Fruit fly (Drosophila melanogaster) whole organism, embryonic: Measurements from ENCODE around the gene CG14043.
A peak's percentile ranks its signal among the peaks of the same experiment; 100 is the strongest.

Experiments used
- ATbp ChIP-seq: fragments of 200-800 bp; sonication (Bioruptor generic); optimal IDR thresholded peaks from 2 replicates; lab custom pipeline; 2017; ENCODE audit warnings: missing biosample characterization, mild to moderate bottlenecking, missing genetic modification characterization, missing genetic modification reagents
- Adf1 ChIP-seq: fragments of 200-800 bp; sonication (Bioruptor generic); IDR thresholded peaks from 2 replicates; pipeline ENCODE4 v1.3.6; 2022; ENCODE audit warnings: missing biosample characterization, missing genetic modification characterization
- B-H1 ChIP-seq: fragments of 200-800 bp; sonication (Bioruptor generic); IDR thresholded peaks from 3 replicates; pipeline ENCODE4 v1.3.6; 2022; ENCODE audit warnings: missing biosample characterization, missing genetic modification characterization
- Bgb ChIP-seq: fragments of 200-800 bp; sonication (Bioruptor generic); IDR thresholded peaks from 2 replicates; pipeline ENCODE4 v1.3.6; 2022; ENCODE audit warnings: missing biosample characterization, missing genetic modification characterization; ENCODE audit not compliant: partially characterized antibody
- BtbVII ChIP-seq: fragments of 200-800 bp; sonication (Bioruptor generic); optimal IDR thresholded peaks from 3 replicates; lab custom pipeline; 2017; ENCODE audit warnings: missing biosample characterization, mild to moderate bottlenecking, missing genetic modification characterization
- CG10366 ChIP-seq: fragments of 200-800 bp; sonication (Bioruptor generic); IDR thresholded peaks from 2 replicates; pipeline ENCODE4 v1.3.6; 2022; ENCODE audit warnings: missing biosample characterization, missing genetic modification characterization
- CG13296 ChIP-seq: fragments of 200-800 bp; sonication (Bioruptor generic); optimal IDR thresholded peaks from 3 replicates; lab custom pipeline; 2018; ENCODE audit warnings: missing biosample characterization, mild to moderate bottlenecking, missing genetic modification characterization
- CG13424 ChIP-seq: fragments of 200-800 bp; sonication (Bioruptor generic); optimal IDR thresholded peaks from 2 replicates; lab custom pipeline; 2019; ENCODE audit warnings: missing biosample characterization, mild to moderate bottlenecking, missing genetic modification characterization, moderate library complexity
- CG14441 ChIP-seq: fragments of 200-800 bp; sonication (Bioruptor generic); IDR thresholded peaks from 2 replicates; pipeline ENCODE4 v1.3.6; 2022; ENCODE audit warnings: missing biosample characterization, missing genetic modification characterization
- CG17385 ChIP-seq: fragments of 200-800 bp; sonication (Bioruptor generic); optimal IDR thresholded peaks from 3 replicates; lab custom pipeline; 2018; ENCODE audit warnings: missing biosample characterization, mild to moderate bottlenecking, missing genetic modification characterization
- CG17802 ChIP-seq: fragments of 200-800 bp; sonication (Bioruptor generic); optimal IDR thresholded peaks from 2 replicates; lab custom pipeline; 2018; ENCODE audit warnings: missing biosample characterization, mild to moderate bottlenecking, missing genetic modification characterization, moderate library complexity
- CG17829 ChIP-seq: fragments of 200-800 bp; optimal IDR thresholded peaks from 2 replicates; lab custom pipeline; 2019; ENCODE audit warnings: missing biosample characterization, mild to moderate bottlenecking, missing genetic modification characterization, moderate library complexity
- CG2678 ChIP-seq: fragments of 200-800 bp; sonication (Bioruptor generic); optimal IDR thresholded peaks from 3 replicates; lab custom pipeline; 2019; ENCODE audit warnings: missing biosample characterization, mild to moderate bottlenecking, missing genetic modification characterization, moderate library complexity
- CG2889 ChIP-seq: fragments of 200-800 bp; sonication (Bioruptor generic); IDR thresholded peaks from 3 replicates; pipeline ENCODE4 v1.3.6; 2022; ENCODE audit warnings: missing biosample characterization, missing genetic modification characterization
- CG4328 ChIP-seq: fragments of 200-800 bp; sonication (Bioruptor generic); optimal IDR thresholded peaks from 3 replicates; lab custom pipeline; 2017; ENCODE audit warnings: missing biosample characterization, missing genetic modification reagents, missing genetic modification characterization
- CG4404 ChIP-seq: fragments of 200-800 bp; sonication (Bioruptor generic); IDR thresholded peaks from 2 replicates; pipeline ENCODE4 v1.3.6; 2022; ENCODE audit warnings: missing biosample characterization, missing genetic modification characterization
- CG5953 ChIP-seq: fragments of 200-800 bp; sonication (Bioruptor generic); IDR thresholded peaks from 2 replicates; pipeline ENCODE4 v1.3.6; 2022; ENCODE audit warnings: missing biosample characterization, missing genetic modification characterization
- CG8478 ChIP-seq: fragments of >200 bp; optimal IDR thresholded peaks from 2 replicates; lab custom pipeline; 2018
- CHES-1-like ChIP-seq: fragments of 200-800 bp; sonication (Bioruptor generic); optimal IDR thresholded peaks from 2 replicates; lab custom pipeline; 2016; ENCODE audit warnings: missing biosample characterization, missing genetic modification characterization
- Dbx ChIP-seq: fragments of 200-800 bp; sonication (Bioruptor generic); IDR thresholded peaks from 3 replicates; pipeline ENCODE4 v1.3.6; 2022; ENCODE audit warnings: missing biosample characterization, missing genetic modification characterization
- Deaf1 ChIP-seq: fragments of 200-800 bp; optimal IDR thresholded peaks from 3 replicates; lab custom pipeline; 2019; ENCODE audit warnings: missing biosample characterization, mild to moderate bottlenecking, missing genetic modification characterization, moderate library complexity
- Doc2 ChIP-seq: fragments of 200-800 bp; sonication (Bioruptor generic); IDR thresholded peaks from 2 replicates; pipeline ENCODE4 v1.3.6; 2022; ENCODE audit warnings: missing biosample characterization, missing genetic modification characterization
- Ets97D ChIP-seq: fragments of 200-800 bp; sonication (Bioruptor generic); optimal IDR thresholded peaks from 3 replicates; lab custom pipeline; 2016; ENCODE audit warnings: missing biosample characterization, missing genetic modification characterization
- Gsc ChIP-seq: fragments of 200-800 bp; sonication (Bioruptor generic); IDR thresholded peaks from 2 replicates; pipeline ENCODE4 v1.3.6; 2022; ENCODE audit warnings: missing biosample characterization, missing genetic modification characterization
- HLH3B ChIP-seq: fragments of 200-800 bp; sonication (Bioruptor generic); IDR thresholded peaks from 2 replicates; pipeline ENCODE4 v1.3.6; 2022; ENCODE audit warnings: missing biosample characterization, missing genetic modification characterization
- HmgD ChIP-seq: fragments of 200-800 bp; sonication (Bioruptor generic); optimal IDR thresholded peaks from 3 replicates; lab custom pipeline; 2016; ENCODE audit warnings: missing biosample characterization, missing genetic modification characterization
- Nf-YC ChIP-seq: fragments of 200-800 bp; optimal IDR thresholded peaks from 3 replicates; lab custom pipeline; 2019; ENCODE audit warnings: missing biosample characterization, mild to moderate bottlenecking, missing genetic modification characterization, moderate library complexity
- Sox102F ChIP-seq: fragments of 200-800 bp; sonication (Bioruptor generic); optimal IDR thresholded peaks from 2 replicates; lab custom pipeline; 2018; ENCODE audit warnings: missing biosample characterization, mild to moderate bottlenecking, missing genetic modification characterization, moderate library complexity
- Trl ChIP-seq, 3 experiments: fragments of >200 bp in 2 of 3; fragments of 200-800 bp in 1 of 3; sonication (Bioruptor generic) in 1 of 3; optimal IDR thresholded peaks; 2 replicates in 1 of 3; 3 replicates in 2 of 3; lab custom pipeline; 2016 to 2017; ENCODE audit warnings: missing biosample characterization in 1 of 3, missing genetic modification characterization in 1 of 3
- ash1 ChIP-seq: fragments of 200-800 bp; sonication (Bioruptor generic); optimal IDR thresholded peaks from 2 replicates; lab custom pipeline; 2018; ENCODE audit warnings: missing biosample characterization, mild to moderate bottlenecking, missing genetic modification characterization
- bowl ChIP-seq: fragments of 200-800 bp; sonication (Bioruptor generic); IDR thresholded peaks from 2 replicates; pipeline ENCODE4 v1.3.6; 2022; ENCODE audit warnings: missing biosample characterization, missing genetic modification characterization
- chif ChIP-seq, 2 experiments: fragments of 200-800 bp; sonication (Bioruptor generic); optimal IDR thresholded peaks; 3 replicates each; lab custom pipeline; 2016; ENCODE audit warnings: missing biosample characterization in 2 of 2, missing genetic modification characterization in 2 of 2
- cwo ChIP-seq: fragments of 200-800 bp; sonication (Bioruptor generic); optimal IDR thresholded peaks from 3 replicates; lab custom pipeline; 2017; ENCODE audit warnings: missing biosample characterization, missing genetic modification characterization, mild to moderate bottlenecking, moderate library complexity, missing genetic modification reagents
- dmrt11E ChIP-seq: fragments of 200-800 bp; sonication (Bioruptor generic); optimal IDR thresholded peaks from 3 replicates; lab custom pipeline; 2018; ENCODE audit warnings: missing biosample characterization, mild to moderate bottlenecking, missing genetic modification characterization, moderate library complexity
- dpn ChIP-seq, 2 experiments: fragments of 200-800 bp; sonication (Bioruptor generic); optimal IDR thresholded peaks; 3 replicates each; lab custom pipeline; 2016; ENCODE audit warnings: missing biosample characterization in 2 of 2, missing genetic modification characterization in 2 of 2
- fd102C ChIP-seq: fragments of 200-800 bp; sonication (Bioruptor generic); optimal IDR thresholded peaks from 2 replicates; lab custom pipeline; 2018; ENCODE audit warnings: missing biosample characterization, mild to moderate bottlenecking, missing genetic modification characterization, moderate library complexity
- gro ChIP-seq: fragments of 200-800 bp; sonication (Bioruptor generic); optimal IDR thresholded peaks from 2 replicates; lab custom pipeline; 2016; ENCODE audit warnings: missing biosample characterization, missing genetic modification characterization
- her ChIP-seq: fragments of 200-800 bp; sonication (Bioruptor generic); optimal IDR thresholded peaks from 2 replicates; lab custom pipeline; 2016; ENCODE audit warnings: missing biosample characterization, missing genetic modification characterization
- hth ChIP-seq: fragments of >200 bp; optimal IDR thresholded peaks from 2 replicates; lab custom pipeline; 2017; ENCODE audit warnings: inconsistent platforms
- ind ChIP-seq: fragments of 200-800 bp; sonication (Bioruptor generic); optimal IDR thresholded peaks from 3 replicates; lab custom pipeline; 2016; ENCODE audit warnings: missing biosample characterization, missing genetic modification characterization
- lab ChIP-seq: fragments of 200-800 bp; sonication (Bioruptor generic); optimal IDR thresholded peaks from 3 replicates; lab custom pipeline; 2017; ENCODE audit warnings: missing biosample characterization, missing genetic modification characterization, mild to moderate bottlenecking, moderate library complexity, missing genetic modification reagents
- mirr ChIP-seq: fragments of 200-800 bp; sonication (Bioruptor generic); optimal IDR thresholded peaks from 3 replicates; lab custom pipeline; 2018; ENCODE audit warnings: missing biosample characterization, mild to moderate bottlenecking, missing genetic modification characterization
- nau ChIP-seq: fragments of 200-800 bp; sonication (Bioruptor generic); optimal IDR thresholded peaks from 3 replicates; lab custom pipeline; 2017; ENCODE audit warnings: missing biosample characterization, mild to moderate bottlenecking, missing genetic modification characterization, missing genetic modification reagents
- otp ChIP-seq: fragments of 200-800 bp; sonication (Bioruptor generic); IDR thresholded peaks from 3 replicates; pipeline ENCODE4, ENCODE4 v1.3.6; 2022; ENCODE audit warnings: missing biosample characterization, missing genetic modification characterization
- pho ChIP-seq: fragments of 200-800 bp; sonication (Bioruptor generic); optimal IDR thresholded peaks from 2 replicates; lab custom pipeline; 2016; ENCODE audit warnings: missing biosample characterization, missing genetic modification characterization
- psq ChIP-seq: fragments of 200-800 bp; sonication (Bioruptor generic); optimal IDR thresholded peaks from 2 replicates; lab custom pipeline; 2017; ENCODE audit warnings: missing biosample characterization, missing genetic modification characterization
- stc ChIP-seq: fragments of 200-800 bp; sonication (Bioruptor generic); IDR thresholded peaks from 2 replicates; pipeline ENCODE4 v1.3.6; 2022; ENCODE audit warnings: missing biosample characterization, missing genetic modification characterization
- ttk ChIP-seq: fragments of 200-800 bp; sonication (Bioruptor generic); IDR thresholded peaks from 2 replicates; pipeline ENCODE4 v2.1.2; 2022; ENCODE audit warnings: missing biosample characterization, missing genetic modification characterization
- twi ChIP-seq: fragments of 200-800 bp; optimal IDR thresholded peaks from 2 replicates; lab custom pipeline; 2019; ENCODE audit warnings: missing biosample characterization, mild to moderate bottlenecking, missing genetic modification characterization, moderate library complexity
- wdn ChIP-seq: fragments of 200-800 bp; sonication (Bioruptor generic); IDR thresholded peaks from 2 replicates; pipeline ENCODE4 v1.3.6; 2022; ENCODE audit warnings: missing biosample characterization, missing genetic modification characterization

The CG14043 gene

dm6 chr2L:5000919-5001581 lies 29.5 kb downstream of the CG14043 start (continued):
- peak; percentile 39 for TF ChIP-seq B-H1 (GFP tag; lab: Robert Waterston, UW)
- TF ChIP-seq ttk (GFP tag; lab: Robert Waterston, UW): no peak; the same call in 1 of the 2 replicates
- peak; percentile 34 for TF ChIP-seq CG10366 (GFP tag; lab: Robert Waterston, UW)
- peak; percentile 20 for TF ChIP-seq Nf-YC (tag; lab: Kevin White, UChicago)
- no peak for TF ChIP-seq CG2678 (tag; lab: Kevin White, UChicago)
- no peak for TF ChIP-seq hth (lab: Kevin White, UChicago)
- TF ChIP-seq Ets97D: no peak
- no peak for TF ChIP-seq psq (GFP tag; lab: Kevin White, UChicago)
- TF ChIP-seq Bgb (GFP tag; lab: Robert Waterston, UW): peak; percentile 69
- TF ChIP-seq HLH3B (GFP tag; lab: Robert Waterston, UW): no peak
- TF ChIP-seq nau: no peak
- no peak for TF ChIP-seq cwo (GFP tag; lab: Kevin White, UChicago)
- no peak for TF ChIP-seq fd102C
- TF ChIP-seq Dbx (GFP tag; lab: Robert Waterston, UW): no peak
- no peak for TF ChIP-seq CG13424
- TF ChIP-seq otp (GFP tag; lab: Robert Waterston, UW): peak; percentile 65; the same call in 2 of the 3 replicates
- TF ChIP-seq CG14441: peak; percentile 65
- peak; percentile 52; the same call in 1 of the 2 replicates for TF ChIP-seq CG5953
- TF ChIP-seq CG17829 (tag; lab: Kevin White, UChicago): no peak
- TF ChIP-seq CG4328 (GFP tag; lab: Kevin White, UChicago): no peak
- no peak for TF ChIP-seq Deaf1 (tag; lab: Kevin White, UChicago)
- TF ChIP-seq Doc2 (GFP tag; lab: Robert Waterston, UW): 0 out of 2 replicates have a peak, but pooled peaks have one; percentile 4
- TF ChIP-seq ind (GFP tag; lab: Kevin White, UChicago): no peak
- TF ChIP-seq lab (GFP tag; lab: Kevin White, UChicago): no peak
- TF ChIP-seq chif (GFP tag; optimal IDR thresholded peaks at IDR 0.05; lab: Kevin White, UChicago): no peak
- no peak for TF ChIP-seq CHES-1-like (GFP tag; lab: Kevin White, UChicago)
- no peak for TF ChIP-seq CG13296 (GFP tag; lab: Kevin White, UChicago)
- peak in 1 of 2 experiments; percentile 29 for TF ChIP-seq Trl (optimal IDR thresholded peaks at IDR 0.05; lab: Kevin White, UChicago)
- TF ChIP-seq Trl (GFP tag; optimal IDR thresholded peaks at IDR 0.05; lab: Kevin White, UChicago): peak; percentile 41
- peak; percentile 81 for TF ChIP-seq HmgD (GFP tag; lab: Kevin White, UChicago)
- TF ChIP-seq dpn (GFP tag; optimal IDR thresholded peaks at IDR 0.05; lab: Kevin White, UChicago): peak in 1 of 2 experiments; percentile 4
- no peak for TF ChIP-seq dmrt11E (tag; lab: Kevin White, UChicago)
- peak; percentile 92 for TF ChIP-seq CG8478 (lab: Kevin White, UChicago)
- TF ChIP-seq gro (GFP tag; lab: Kevin White, UChicago): no peak
- TF ChIP-seq CG17385 (GFP tag; lab: Kevin White, UChicago): no peak
- peak; percentile 29; the same call in 1 of the 2 replicates for TF ChIP-seq CG4404
- no peak for TF ChIP-seq ash1
- TF ChIP-seq CG2889: 0 out of 3 replicates have a peak, but pooled peaks have one; percentile 40
- TF ChIP-seq pho (GFP tag; lab: Kevin White, UChicago): no peak
- TF ChIP-seq CG17802 (tag; lab: Kevin White, UChicago): no peak
- no peak for TF ChIP-seq Sox102F (GFP tag; lab: Kevin White, UChicago)
- no peak for TF ChIP-seq mirr
- no peak for TF ChIP-seq BtbVII (GFP tag; lab: Kevin White, UChicago)
- peak; percentile 52; the same call in 1 of the 2 replicates for TF ChIP-seq Adf1 (GFP tag; lab: Robert Waterston, UW)
- TF ChIP-seq her (GFP tag; lab: Kevin White, UChicago): no peak
- no peak for TF ChIP-seq ATbp (GFP tag; lab: Kevin White, UChicago)
- TF ChIP-seq bowl (GFP tag; lab: Robert Waterston, UW): no peak
- TF ChIP-seq stc: no peak; the same call in 1 of the 2 replicates
- TF ChIP-seq Gsc: peak; percentile 38; the same call in 1 of the 2 replicates
- TF ChIP-seq twi (tag; lab: Kevin White, UChicago): no peak
- TF ChIP-seq wdn (GFP tag; lab: Robert Waterston, UW): no peak
